Fruit fly (Drosophila melanogaster) whole organism, embryonic: ENCODE measurements around the gene CG4462.

Experiments used
- C15 ChIP-seq: fragments of 200-800 bp; sonication (Bioruptor generic); IDR thresholded peaks from 3 replicates; pipeline ENCODE4 v1.3.6; 2022; ENCODE audit warnings: missing biosample characterization, missing genetic modification characterization
- CG10321 ChIP-seq: fragments of 200-800 bp; sonication (Bioruptor generic); IDR thresholded peaks from 2 replicates; pipeline ENCODE4 v1.3.6; 2022; ENCODE audit warnings: missing biosample characterization, missing genetic modification characterization
- CG10959 ChIP-seq: fragments of 200-800 bp; sonication (Bioruptor generic); IDR thresholded peaks from 2 replicates; pipeline ENCODE4 v1.3.6; 2022; ENCODE audit warnings: missing biosample characterization, missing genetic modification characterization
- CG11093 ChIP-seq: fragments of 200-800 bp; sonication (Bioruptor generic); IDR thresholded peaks from 3 replicates; pipeline ENCODE4 v1.3.6; 2022; ENCODE audit warnings: missing biosample characterization, missing genetic modification characterization
- CG11504 ChIP-seq: fragments of 200-800 bp; sonication (Bioruptor generic); optimal IDR thresholded peaks from 3 replicates; lab custom pipeline; 2019; ENCODE audit warnings: missing biosample characterization, mild to moderate bottlenecking, missing genetic modification characterization, moderate library complexity
- CG11560 ChIP-seq: fragments of 200-800 bp; sonication (Bioruptor generic); IDR thresholded peaks from 3 replicates; pipeline ENCODE4 v1.3.6; 2022; ENCODE audit warnings: missing biosample characterization, missing genetic modification characterization
- CG12391 ChIP-seq: fragments of 200-800 bp; sonication (Bioruptor generic); optimal IDR thresholded peaks from 3 replicates; lab custom pipeline; 2018; ENCODE audit warnings: missing biosample characterization, mild to moderate bottlenecking, missing genetic modification characterization, moderate library complexity
- CG13296 ChIP-seq: fragments of 200-800 bp; sonication (Bioruptor generic); optimal IDR thresholded peaks from 3 replicates; lab custom pipeline; 2018; ENCODE audit warnings: missing biosample characterization, mild to moderate bottlenecking, missing genetic modification characterization
- CG13775 ChIP-seq: fragments of 200-800 bp; sonication (Bioruptor generic); optimal IDR thresholded peaks from 3 replicates; lab custom pipeline; 2017; ENCODE audit warnings: missing biosample characterization, mild to moderate bottlenecking, missing genetic modification characterization
- CG14441 ChIP-seq: fragments of 200-800 bp; sonication (Bioruptor generic); IDR thresholded peaks from 2 replicates; pipeline ENCODE4 v1.3.6; 2022; ENCODE audit warnings: missing biosample characterization, missing genetic modification characterization
- CG15073 ChIP-seq: fragments of 200-800 bp; sonication (Bioruptor generic); optimal IDR thresholded peaks from 2 replicates; lab custom pipeline; 2016; ENCODE audit warnings: missing biosample characterization, missing genetic modification characterization
- CG15514 ChIP-seq: fragments of 200-800 bp; sonication (Bioruptor generic); optimal IDR thresholded peaks from 3 replicates; lab custom pipeline; 2017; ENCODE audit warnings: missing biosample characterization, missing genetic modification characterization, mild to moderate bottlenecking, moderate library complexity, missing genetic modification reagents
- CG17328 ChIP-seq: fragments of 200-800 bp; sonication (Bioruptor generic); IDR thresholded peaks from 2 replicates; pipeline ENCODE4 v1.3.6; 2022; ENCODE audit warnings: missing biosample characterization, missing genetic modification characterization
- CG18619 ChIP-seq: fragments of 200-800 bp; sonication (Bioruptor generic); optimal IDR thresholded peaks from 3 replicates; lab custom pipeline; 2017; ENCODE audit warnings: missing biosample characterization, mild to moderate bottlenecking, missing genetic modification characterization
- CG2199 ChIP-seq: fragments of 200-800 bp; sonication (Bioruptor generic); IDR thresholded peaks from 3 replicates; pipeline ENCODE4 v1.3.6; 2022; ENCODE audit warnings: missing biosample characterization, missing genetic modification characterization
- CG2202 ChIP-seq: fragments of 200-800 bp; sonication (Bioruptor generic); optimal IDR thresholded peaks from 2 replicates; lab custom pipeline; 2018; ENCODE audit warnings: missing biosample characterization, mild to moderate bottlenecking, missing genetic modification characterization
- CG3163 ChIP-seq: fragments of 200-800 bp; sonication (Bioruptor generic); optimal IDR thresholded peaks from 3 replicates; lab custom pipeline; 2016; ENCODE audit warnings: missing biosample characterization, missing genetic modification characterization
- CG6765 ChIP-seq: fragments of 200-800 bp; sonication (Bioruptor generic); optimal IDR thresholded peaks from 3 replicates; lab custom pipeline; 2017; ENCODE audit warnings: missing biosample characterization, mild to moderate bottlenecking, missing genetic modification characterization
- CG7963 ChIP-seq: fragments of 200-800 bp; sonication (Bioruptor generic); IDR thresholded peaks from 3 replicates; pipeline ENCODE4 v1.3.6; 2022; ENCODE audit warnings: missing biosample characterization, missing genetic modification characterization; ENCODE audit not compliant: partially characterized antibody
- CG8944 ChIP-seq: fragments of 200-800 bp; sonication (Bioruptor generic); optimal IDR thresholded peaks from 3 replicates; lab custom pipeline; 2016; ENCODE audit warnings: missing biosample characterization, missing genetic modification characterization
- CTCF ChIP-seq: fragments of 200-800 bp; sonication (Bioruptor generic); optimal IDR thresholded peaks from 2 replicates; lab custom pipeline; 2017; ENCODE audit warnings: missing biosample characterization, mild to moderate bottlenecking, missing genetic modification characterization, moderate library complexity
- Deaf1 ChIP-seq: fragments of 200-800 bp; optimal IDR thresholded peaks from 3 replicates; lab custom pipeline; 2019; ENCODE audit warnings: missing biosample characterization, mild to moderate bottlenecking, missing genetic modification characterization, moderate library complexity
- Doc2 ChIP-seq: fragments of 200-800 bp; sonication (Bioruptor generic); IDR thresholded peaks from 2 replicates; pipeline ENCODE4 v1.3.6; 2022; ENCODE audit warnings: missing biosample characterization, missing genetic modification characterization
- Ets65A ChIP-seq: fragments of 200-800 bp; sonication (Bioruptor generic); peaks from one replicate; lab custom pipeline; 2016; ENCODE audit warnings: missing biosample characterization, missing genetic modification characterization
- Gug ChIP-seq: fragments of 200-800 bp; sonication (Bioruptor generic); IDR thresholded peaks from 4 replicates; pipeline ENCODE4 v1.3.6; 2022; ENCODE audit warnings: missing biosample characterization, missing genetic modification characterization
- Lim3 ChIP-seq: fragments of 200-800 bp; sonication (Bioruptor generic); IDR thresholded peaks from 2 replicates; pipeline ENCODE4 v1.3.6; 2022; ENCODE audit warnings: missing biosample characterization, missing genetic modification characterization
- Mes4 ChIP-seq: fragments of 200-800 bp; sonication (Bioruptor generic); optimal IDR thresholded peaks from 2 replicates; lab custom pipeline; 2016; ENCODE audit warnings: missing biosample characterization, missing genetic modification characterization
- Myb ChIP-seq: fragments of 200-800 bp; sonication (Bioruptor generic); optimal IDR thresholded peaks from 2 replicates; lab custom pipeline; 2016; ENCODE audit warnings: missing biosample characterization, missing genetic modification characterization
- Nf-YA ChIP-seq: fragments of 200-800 bp; sonication (Bioruptor generic); IDR thresholded peaks from 2 replicates; pipeline ENCODE4 v1.3.6; 2022; ENCODE audit warnings: missing biosample characterization, missing genetic modification characterization
- Side ChIP-seq: fragments of 200-800 bp; sonication (Bioruptor generic); optimal IDR thresholded peaks from 2 replicates; lab custom pipeline; 2016; ENCODE audit warnings: missing biosample characterization, missing genetic modification characterization
- Sox100B ChIP-seq: fragments of 200-800 bp; sonication (Bioruptor generic); optimal IDR thresholded peaks from 3 replicates; lab custom pipeline; 2018; ENCODE audit warnings: missing biosample characterization, mild to moderate bottlenecking, missing genetic modification characterization
- br ChIP-seq: fragments of >200 bp; optimal IDR thresholded peaks from 2 replicates; lab custom pipeline; 2017
- caup ChIP-seq: fragments of 200-800 bp; sonication (Bioruptor generic); optimal IDR thresholded peaks from 3 replicates; lab custom pipeline; 2017; ENCODE audit warnings: missing biosample characterization, mild to moderate bottlenecking, missing genetic modification characterization, moderate library complexity; ENCODE audit not compliant: severe bottlenecking
- chn ChIP-seq: fragments of 200-800 bp; sonication (Bioruptor generic); optimal IDR thresholded peaks from 2 replicates; lab custom pipeline; 2016; ENCODE audit warnings: missing biosample characterization, missing genetic modification characterization
- crol ChIP-seq: fragments of 200-800 bp; sonication (Bioruptor generic); IDR thresholded peaks from 2 replicates; pipeline ENCODE4 v1.3.6; 2022; ENCODE audit warnings: missing biosample characterization, missing genetic modification characterization
- dimm ChIP-seq: fragments of 200-800 bp; sonication (Bioruptor generic); IDR thresholded peaks from 2 replicates; pipeline ENCODE4 v1.3.6; 2022; ENCODE audit warnings: missing biosample characterization, missing genetic modification characterization
- fd102C ChIP-seq: fragments of 200-800 bp; sonication (Bioruptor generic); optimal IDR thresholded peaks from 2 replicates; lab custom pipeline; 2018; ENCODE audit warnings: missing biosample characterization, mild to moderate bottlenecking, missing genetic modification characterization, moderate library complexity
- gro ChIP-seq: fragments of 200-800 bp; sonication (Bioruptor generic); optimal IDR thresholded peaks from 2 replicates; lab custom pipeline; 2016; ENCODE audit warnings: missing biosample characterization, missing genetic modification characterization
- her ChIP-seq: fragments of 200-800 bp; sonication (Bioruptor generic); optimal IDR thresholded peaks from 2 replicates; lab custom pipeline; 2016; ENCODE audit warnings: missing biosample characterization, missing genetic modification characterization
- hkb ChIP-seq, 2 experiments: fragments of 200-800 bp in 1 of 2; fragments of >200 bp in 1 of 2; sonication (Bioruptor generic) in 1 of 2; IDR thresholded peaks in 1 of 2; optimal IDR thresholded peaks in 1 of 2; 2 replicates each; pipeline versions ENCODE4 v1.3.6 to Lab custom; 2017 to 2022; ENCODE audit warnings: missing biosample characterization in 1 of 2, missing genetic modification characterization in 1 of 2
- hth ChIP-seq: fragments of >200 bp; optimal IDR thresholded peaks from 2 replicates; lab custom pipeline; 2017; ENCODE audit warnings: inconsistent platforms
- jumu ChIP-seq: fragments of 200-800 bp; sonication (Bioruptor generic); optimal IDR thresholded peaks from 3 replicates; lab custom pipeline; 2016; ENCODE audit warnings: missing biosample characterization, missing genetic modification characterization
- pfk ChIP-seq: fragments of 200-800 bp; sonication (Bioruptor generic); optimal IDR thresholded peaks from 2 replicates; lab custom pipeline; 2018; ENCODE audit warnings: missing biosample characterization, mild to moderate bottlenecking, missing genetic modification characterization, moderate library complexity
- prd ChIP-seq, 3 experiments: fragments of >200 bp in 2 of 3; fragments of 200-800 bp in 1 of 3; sonication (Bioruptor generic) in 1 of 3; optimal IDR thresholded peaks in 2 of 3; IDR thresholded peaks in 1 of 3; 2 replicates in 2 of 3; 3 replicates in 1 of 3; pipeline versions ENCODE4 v1.3.6 to Lab custom; 2017 to 2022; ENCODE audit warnings: missing biosample characterization in 1 of 3, missing genetic modification characterization in 1 of 3
- ranshi ChIP-seq: fragments of 200-800 bp; sonication (Bioruptor generic); IDR thresholded peaks from 2 replicates; pipeline ENCODE4 v1.3.6; 2022; ENCODE audit warnings: missing biosample characterization, missing genetic modification characterization
- repo ChIP-seq: fragments of 200-800 bp; sonication (Bioruptor generic); optimal IDR thresholded peaks from 2 replicates; lab custom pipeline; 2016; ENCODE audit warnings: missing biosample characterization, missing genetic modification characterization
- sens-2 ChIP-seq: fragments of 200-800 bp; sonication (Bioruptor generic); IDR thresholded peaks from 2 replicates; pipeline ENCODE4 v1.3.6; 2022; ENCODE audit warnings: missing biosample characterization, missing genetic modification characterization
- seq ChIP-seq: fragments of 200-800 bp; sonication (Bioruptor generic); IDR thresholded peaks from 2 replicates; pipeline ENCODE4 v1.3.6; 2022; ENCODE audit warnings: missing biosample characterization, missing genetic modification characterization
- stwl ChIP-seq: fragments of 200-800 bp; sonication (Bioruptor generic); optimal IDR thresholded peaks from 3 replicates; lab custom pipeline; 2018; ENCODE audit warnings: missing biosample characterization, mild to moderate bottlenecking, missing genetic modification characterization, moderate library complexity
- ttk ChIP-seq: fragments of 200-800 bp; sonication (Bioruptor generic); IDR thresholded peaks from 2 replicates; pipeline ENCODE4 v2.1.2; 2022; ENCODE audit warnings: missing biosample characterization, missing genetic modification characterization
- wek ChIP-seq: fragments of 200-800 bp; sonication (Bioruptor generic); optimal IDR thresholded peaks from 3 replicates; lab custom pipeline; 2018; ENCODE audit warnings: missing biosample characterization, mild to moderate bottlenecking, missing genetic modification characterization, moderate library complexity

CG4462 gene

DNA sequence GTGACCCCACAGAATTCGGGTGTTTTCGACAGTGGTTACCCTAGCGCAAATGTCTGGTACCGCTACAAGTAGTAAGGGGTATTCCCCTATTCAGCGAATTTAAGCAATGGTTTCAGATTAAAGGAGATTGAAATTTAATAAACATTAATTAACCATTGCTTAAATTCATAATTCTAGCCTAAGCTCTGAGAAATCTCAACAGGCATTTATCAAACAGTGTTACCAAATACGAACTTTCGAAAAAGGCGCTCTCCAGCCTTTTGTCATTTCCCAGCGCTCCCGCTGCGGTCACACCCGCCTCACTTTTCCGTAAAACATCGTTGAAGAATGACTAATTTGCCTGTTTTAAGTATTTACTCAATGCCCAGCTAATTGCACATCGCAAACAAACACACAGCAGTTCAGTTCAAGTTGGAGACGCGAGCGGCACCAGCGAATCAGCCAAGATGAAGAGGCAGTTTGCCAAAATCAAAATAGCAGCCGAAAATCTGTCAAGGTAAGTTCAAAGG lies 20.3 kb downstream of the CG4462 start, which contains the start of the genes Surf6 and RhoGAP92B (continued):
- TF ChIP-seq prd (optimal IDR thresholded peaks at IDR 0.05; lab: Kevin White, UChicago) (no peak), prd (GFP tag; IDR thresholded peaks at IDR 0.05; lab: Robert Waterston, UW) (peak; percentile 62; the same call in 2 of the 3 replicates), Deaf1 (tag; lab: Kevin White, UChicago) (peak; percentile 41), CG12391 (peak; percentile 79), Gug (no peak), her (GFP tag; lab: Kevin White, UChicago) (peak; percentile 63), crol (GFP tag; lab: Robert Waterston, UW) (no peak), Lim3 (GFP tag; lab: Robert Waterston, UW) (no peak), CG17328 (GFP tag; lab: Robert Waterston, UW) (peak; percentile 30; the same call in 1 of the 2 replicates), Mes4 (GFP tag; lab: Kevin White, UChicago) (peak; percentile 68), CG10321 (GFP tag; lab: Robert Waterston, UW) (no peak), wek (peak; percentile 99), Side (GFP tag; lab: Kevin White, UChicago) (peak; percentile 67), stwl (tag; lab: Kevin White, UChicago) (peak; percentile 89), CG8944 (GFP tag; lab: Kevin White, UChicago) (peak; percentile 39), Doc2 (GFP tag; lab: Robert Waterston, UW) (no peak), seq (GFP tag; lab: Robert Waterston, UW) (peak; percentile 47; the same call in 1 of the 2 replicates), chn (GFP tag; lab: Kevin White, UChicago) (peak; percentile 56), CG3163 (GFP tag; lab: Kevin White, UChicago) (peak; percentile 38), CG18619 (GFP tag; lab: Kevin White, UChicago) (peak; percentile 67), gro (peak; percentile 62), hth (lab: Kevin White, UChicago) (no peak), CG13296 (GFP tag; lab: Kevin White, UChicago) (peak; percentile 71), Ets65A (GFP tag; lab: Kevin White, UChicago) (peak; percentile 94), Sox100B (peak; percentile 67), ttk (GFP tag; lab: Robert Waterston, UW) (peak; percentile 19; the same call in 1 of the 2 replicates), Myb (GFP tag; lab: Kevin White, UChicago) (peak; percentile 62), CG14441 (GFP tag; lab: Robert Waterston, UW) (peak; percentile 61; the same call in 1 of the 2 replicates), CG11504 (tag; lab: Kevin White, UChicago) (peak; percentile 69), CG7963 (no peak), br (lab: Kevin White, UChicago) (no peak), pfk (GFP tag; lab: Kevin White, UChicago) (peak; percentile 0), dimm (GFP tag; lab: Robert Waterston, UW) (no peak), repo (peak; percentile 34), CTCF (GFP tag; lab: Kevin White, UChicago) (peak; percentile 47), sens-2 (no peak), CG6765 (GFP tag; lab: Kevin White, UChicago) (peak; percentile 75), jumu (GFP tag; lab: Kevin White, UChicago) (peak; percentile 77), CG15073 (no peak), C15 (no peak), caup (peak; percentile 71), Nf-YA (no peak), fd102C (GFP tag; lab: Kevin White, UChicago) (no peak), CG11560 (tag; lab: Robert Waterston, UW) (no peak), ranshi (GFP tag; lab: Robert Waterston, UW) (0 out of 2 replicates have a peak, but pooled peaks have one; percentile 25), CG10959 (no peak), CG2202 (tag; lab: Kevin White, UChicago) (peak; percentile 60), CG2199 (GFP tag; lab: Robert Waterston, UW) (no peak), CG15514 (GFP tag; lab: Kevin White, UChicago) (peak; percentile 85), CG11093 (GFP tag; lab: Robert Waterston, UW) (peak; percentile 9; the same call in 1 of the 3 replicates), CG13775 (GFP tag; lab: Kevin White, UChicago) (peak; percentile 64), hkb (optimal IDR thresholded peaks at IDR 0.05; lab: Kevin White, UChicago) (peak; percentile 96), hkb (GFP tag; IDR thresholded peaks at IDR 0.05; lab: Robert Waterston, UW) (peak; percentile 80)
